In the genomic region with DNA sequence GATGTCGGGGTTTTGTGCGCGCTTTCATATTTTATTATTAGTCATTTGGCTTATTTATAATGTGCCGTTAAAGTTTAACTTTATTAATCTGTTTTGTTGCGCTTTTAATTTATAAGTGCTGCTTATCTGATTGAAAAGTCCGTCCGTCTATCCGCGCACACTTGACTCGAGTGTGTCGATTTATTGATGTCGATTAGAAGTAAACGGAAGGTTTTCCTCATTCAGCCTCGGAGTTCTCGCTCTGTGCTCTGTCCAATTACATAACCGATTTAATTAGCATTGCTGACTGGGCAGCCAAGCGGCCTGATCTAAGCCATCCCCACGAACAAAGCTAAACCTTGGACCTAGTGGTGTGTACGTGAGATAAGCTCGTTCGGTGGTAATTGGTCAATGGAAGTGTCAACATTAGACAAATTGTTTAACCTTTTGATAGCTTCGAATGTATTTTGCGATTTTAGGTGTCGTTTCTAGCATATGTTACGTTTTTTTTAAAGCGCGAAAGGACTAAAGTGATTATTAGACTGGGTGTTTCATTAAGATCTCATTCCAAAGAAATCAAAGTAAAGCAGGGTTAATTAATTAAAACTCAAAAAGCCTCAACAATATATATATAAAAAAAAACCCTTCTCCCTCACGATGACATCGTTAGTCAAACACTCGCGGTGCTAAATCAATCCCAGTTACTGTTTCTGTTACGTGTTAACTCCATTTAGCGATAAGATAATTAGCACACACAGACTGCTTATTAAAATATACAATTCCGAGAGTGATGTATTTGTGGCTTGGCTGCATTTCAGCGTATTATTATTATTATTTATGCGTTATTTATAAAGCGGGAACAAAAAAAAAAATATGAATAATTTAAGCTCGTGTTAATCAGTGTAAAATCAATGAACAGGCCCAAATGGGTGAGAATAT, we compare ENCODE assay signal across 1 fruit fly cellular context.
A peak's percentile ranks its signal among the peaks of the same experiment; 100 is the strongest.
TF ChIP-seq lines count a peak whose summit lies in the region.

No protein-coding gene starts in this region.

TF ChIP-seq in whole organism, embryonic, 481 proteins besides CTCF, POLR2A, EP300 and RAD21 (continued from another document and continues in another):
- TF ChIP-seq br (optimal IDR thresholded peaks at IDR 0.05; lab: Kevin White, UChicago), result no peak
- no peak for TF ChIP-seq CG30431 (GFP tag; optimal IDR thresholded peaks at IDR 0.05; lab: Kevin White, UChicago)
- no peak for TF ChIP-seq CG12155 (GFP tag; optimal IDR thresholded peaks at IDR 0.05; lab: Kevin White, UChicago)
- no peak for TF ChIP-seq CG6689 (GFP tag; IDR thresholded peaks at IDR 0.05; lab: Robert Waterston, UW)
- TF ChIP-seq CG32767 (GFP tag; IDR thresholded peaks at IDR 0.05; lab: Robert Waterston, UW), result no peak
- TF ChIP-seq NfI (GFP tag; optimal IDR thresholded peaks at IDR 0.05; lab: Kevin White, UChicago), result no peak
- TF ChIP-seq CG9817 (tag; optimal IDR thresholded peaks at IDR 0.05; lab: Kevin White, UChicago), result peak; percentile 14
- TF ChIP-seq CG18011 (GFP tag; optimal IDR thresholded peaks at IDR 0.05; lab: Kevin White, UChicago), result no peak
- TF ChIP-seq CG2120 (GFP tag; optimal IDR thresholded peaks at IDR 0.05; lab: Kevin White, UChicago), result peak; percentile 31
- TF ChIP-seq ap (GFP tag; IDR thresholded peaks at IDR 0.05; lab: Robert Waterston, UW), result no peak
- peak; percentile 77 for TF ChIP-seq Med (GFP tag; lab: Kevin White, UChicago)
- TF ChIP-seq Bgb (GFP tag; IDR thresholded peaks at IDR 0.05; lab: Robert Waterston, UW; ENCODE audit: partially characterized antibody), result no peak
- TF ChIP-seq stwl (tag; optimal IDR thresholded peaks at IDR 0.05; lab: Kevin White, UChicago), result no peak
- TF ChIP-seq CG7786 (GFP tag; optimal IDR thresholded peaks at IDR 0.05; lab: Kevin White, UChicago), result no peak
- TF ChIP-seq CG14014 (GFP tag; IDR thresholded peaks at IDR 0.05; lab: Robert Waterston, UW), result no peak
- TF ChIP-seq B-H2 (GFP tag; optimal IDR thresholded peaks at IDR 0.05; lab: Kevin White, UChicago), result no peak
- TF ChIP-seq sug (tag; optimal IDR thresholded peaks at IDR 0.05; lab: Kevin White, UChicago), result peak; percentile 86
- TF ChIP-seq gem (tag; optimal IDR thresholded peaks at IDR 0.05; lab: Kevin White, UChicago), result peak; percentile 4
- no peak for TF ChIP-seq btn (GFP tag; optimal IDR thresholded peaks at IDR 0.05; lab: Kevin White, UChicago)
- peak; percentile 55 for TF ChIP-seq grn (GFP tag; optimal IDR thresholded peaks at IDR 0.05; lab: Kevin White, UChicago)
- TF ChIP-seq Adf1 (GFP tag; IDR thresholded peaks at IDR 0.05; lab: Robert Waterston, UW), result no peak
- no peak for TF ChIP-seq CG6791 (GFP tag; IDR thresholded peaks at IDR 0.05; lab: Robert Waterston, UW; ENCODE audit: partially characterized antibody)
- no peak for TF ChIP-seq org-1 (GFP tag; optimal IDR thresholded peaks at IDR 0.05; lab: Kevin White, UChicago)
- no peak for TF ChIP-seq Mes4 (GFP tag; optimal IDR thresholded peaks at IDR 0.05; lab: Kevin White, UChicago)
- TF ChIP-seq chm (GFP tag; IDR thresholded peaks at IDR 0.05; lab: Robert Waterston, UW), result no peak
- TF ChIP-seq sqz (GFP tag; optimal IDR thresholded peaks at IDR 0.05; lab: Kevin White, UChicago), result peak; percentile 40
- no peak for TF ChIP-seq CG32532 (GFP tag; IDR thresholded peaks at IDR 0.05; lab: Robert Waterston, UW)
- no peak for TF ChIP-seq CG43689 (GFP tag; IDR thresholded peaks at IDR 0.05; lab: Robert Waterston, UW)
- TF ChIP-seq CG13624 (GFP tag; optimal IDR thresholded peaks at IDR 0.05; lab: Kevin White, UChicago), result no peak
- TF ChIP-seq fu2 (GFP tag; optimal IDR thresholded peaks at IDR 0.05; lab: Kevin White, UChicago), result no peak
- TF ChIP-seq NC2α (GFP tag; optimal IDR thresholded peaks at IDR 0.05; lab: Kevin White, UChicago), result no peak
- TF ChIP-seq dimm (GFP tag; IDR thresholded peaks at IDR 0.05; lab: Robert Waterston, UW), result no peak
- no peak for TF ChIP-seq zen (tag; optimal IDR thresholded peaks at IDR 0.05; lab: Kevin White, UChicago)
- no peak for TF ChIP-seq D19A (tag; optimal IDR thresholded peaks at IDR 0.05; lab: Kevin White, UChicago)
- TF ChIP-seq CG13287 (GFP tag; IDR thresholded peaks at IDR 0.05; lab: Robert Waterston, UW; ENCODE audit: partially characterized antibody), result no peak
- TF ChIP-seq nerfin-1 (tag; optimal IDR thresholded peaks at IDR 0.05; lab: Kevin White, UChicago), result no peak
- TF ChIP-seq sisA (GFP tag; IDR thresholded peaks at IDR 0.05; lab: Robert Waterston, UW), result no peak
- TF ChIP-seq exex (tag; optimal IDR thresholded peaks at IDR 0.05; lab: Kevin White, UChicago), result peak; percentile 84
- no peak for TF ChIP-seq CG7745 (tag; optimal IDR thresholded peaks at IDR 0.05; lab: Kevin White, UChicago)
- TF ChIP-seq CG12219 (GFP tag; optimal IDR thresholded peaks at IDR 0.05; lab: Kevin White, UChicago), result no peak
- TF ChIP-seq aop (GFP tag; IDR thresholded peaks at IDR 0.05; lab: Robert Waterston, UW), result no peak
- no peak for TF ChIP-seq nerfin-2 (GFP tag; IDR thresholded peaks at IDR 0.05; lab: Robert Waterston, UW; ENCODE audit: partially characterized antibody)
- TF ChIP-seq CG18476 (GFP tag; optimal IDR thresholded peaks at IDR 0.05; lab: Kevin White, UChicago), result peak; percentile 8
- no peak for TF ChIP-seq bowl (GFP tag; IDR thresholded peaks at IDR 0.05; lab: Robert Waterston, UW)
- peak; percentile 11 for TF ChIP-seq Vsx1 (GFP tag; optimal IDR thresholded peaks at IDR 0.05; lab: Kevin White, UChicago)
- TF ChIP-seq bab2 (GFP tag; optimal IDR thresholded peaks at IDR 0.05; lab: Kevin White, UChicago), result no peak
- TF ChIP-seq CG15011 (GFP tag; optimal IDR thresholded peaks at IDR 0.05; lab: Kevin White, UChicago), result no peak
- TF ChIP-seq Ptx1 (GFP tag; IDR thresholded peaks at IDR 0.05; lab: Robert Waterston, UW), result no peak
- no peak for TF ChIP-seq unpg (GFP tag; optimal IDR thresholded peaks at IDR 0.05; lab: Kevin White, UChicago)
- no peak for TF ChIP-seq CG1832 (GFP tag; optimal IDR thresholded peaks at IDR 0.05; lab: Kevin White, UChicago)
- peak; percentile 13 for TF ChIP-seq lab (GFP tag; optimal IDR thresholded peaks at IDR 0.05; lab: Kevin White, UChicago)
- no peak for TF ChIP-seq MBD-R2 (GFP tag; IDR thresholded peaks at IDR 0.05; lab: Robert Waterston, UW)
- no peak for TF ChIP-seq CG6813 (GFP tag; optimal IDR thresholded peaks at IDR 0.05; lab: Kevin White, UChicago)
- TF ChIP-seq E2f1 (GFP tag; IDR thresholded peaks at IDR 0.05; lab: Robert Waterston, UW), result no peak
- TF ChIP-seq fd3F (GFP tag; optimal IDR thresholded peaks at IDR 0.05; lab: Kevin White, UChicago), result no peak
- TF ChIP-seq CG3281 (GFP tag; optimal IDR thresholded peaks at IDR 0.05; lab: Kevin White, UChicago), result peak; percentile 14
- 0 out of 2 replicates have a peak, but pooled peaks have one; percentile 13 for TF ChIP-seq wdn (GFP tag; IDR thresholded peaks at IDR 0.05; lab: Robert Waterston, UW)
- TF ChIP-seq oc (tag; optimal IDR thresholded peaks at IDR 0.05; lab: Kevin White, UChicago), result no peak
- TF ChIP-seq Lhr (GFP tag; optimal IDR thresholded peaks at IDR 0.05; lab: Kevin White, UChicago), result no peak
- no peak for TF ChIP-seq CG11504 (tag; optimal IDR thresholded peaks at IDR 0.05; lab: Kevin White, UChicago)
- TF ChIP-seq schlank (tag; optimal IDR thresholded peaks at IDR 0.05; lab: Kevin White, UChicago), result no peak
- TF ChIP-seq CG4730 (GFP tag; IDR thresholded peaks at IDR 0.05; lab: Robert Waterston, UW), result no peak
- TF ChIP-seq Camta (GFP tag; optimal IDR thresholded peaks at IDR 0.05; lab: Kevin White, UChicago), result no peak
- no peak for TF ChIP-seq HmgZ (tag; optimal IDR thresholded peaks at IDR 0.05; lab: Kevin White, UChicago)
- 0 out of 3 replicates have a peak, but pooled peaks have one; percentile 11 for TF ChIP-seq row (GFP tag; IDR thresholded peaks at IDR 0.05; lab: Robert Waterston, UW)
- no peak for TF ChIP-seq CG6683 (GFP tag; optimal IDR thresholded peaks at IDR 0.05; lab: Kevin White, UChicago)
- TF ChIP-seq Hey (tag; optimal IDR thresholded peaks at IDR 0.05; lab: Kevin White, UChicago), result peak; percentile 42
- TF ChIP-seq pros (GFP tag; optimal IDR thresholded peaks at IDR 0.05; lab: Kevin White, UChicago), result no peak
- no peak for TF ChIP-seq Dbx (GFP tag; IDR thresholded peaks at IDR 0.05; lab: Robert Waterston, UW)
- peak; percentile 71 for TF ChIP-seq mirr (GFP tag; optimal IDR thresholded peaks at IDR 0.05; lab: Kevin White, UChicago)
- peak; percentile 7 for TF ChIP-seq Nf-YC (tag; optimal IDR thresholded peaks at IDR 0.05; lab: Kevin White, UChicago)
- TF ChIP-seq Dp (GFP tag; optimal IDR thresholded peaks at IDR 0.05; lab: Kevin White, UChicago), result no peak
- no peak for TF ChIP-seq Trl (optimal IDR thresholded peaks at IDR 0.05; lab: Kevin White, UChicago)
- TF ChIP-seq Trl (GFP tag; optimal IDR thresholded peaks at IDR 0.05; lab: Kevin White, UChicago), result no peak
- TF ChIP-seq CG5180 (GFP tag; optimal IDR thresholded peaks at IDR 0.05; lab: Kevin White, UChicago), result no peak
- no peak for TF ChIP-seq CG17612 (GFP tag; IDR thresholded peaks at IDR 0.05; lab: Robert Waterston, UW)
- TF ChIP-seq gcm2 (GFP tag; optimal IDR thresholded peaks at IDR 0.05; lab: Kevin White, UChicago), result no peak
- no peak for TF ChIP-seq lov (optimal IDR thresholded peaks at IDR 0.05; lab: Kevin White, UChicago)
- TF ChIP-seq lov (GFP tag; IDR thresholded peaks at IDR 0.05; lab: Robert Waterston, UW), result no peak
- no peak for TF ChIP-seq odd (GFP tag; optimal IDR thresholded peaks at IDR 0.05; lab: Kevin White, UChicago)
- TF ChIP-seq CG18599 (GFP tag; optimal IDR thresholded peaks at IDR 0.05; lab: Kevin White, UChicago), result peak; percentile 23
- TF ChIP-seq CG3163 (GFP tag; optimal IDR thresholded peaks at IDR 0.05; lab: Kevin White, UChicago), result no peak
- TF ChIP-seq Gug (GFP tag; IDR thresholded peaks at IDR 0.05; lab: Robert Waterston, UW), result no peak
- TF ChIP-seq CG15696 (tag; optimal IDR thresholded peaks at IDR 0.05; lab: Kevin White, UChicago), result no peak
- TF ChIP-seq croc (GFP tag; conservative IDR thresholded peaks at IDR 0.05; lab: Robert Waterston, UW), result no peak
- no peak for TF ChIP-seq fru (optimal IDR thresholded peaks at IDR 0.05; lab: Kevin White, UChicago)
- TF ChIP-seq CG31441 (GFP tag; IDR thresholded peaks at IDR 0.05; lab: Robert Waterston, UW), result no peak
- peak; percentile 36 for TF ChIP-seq CG7839 (tag; optimal IDR thresholded peaks at IDR 0.05; lab: Kevin White, UChicago)
- TF ChIP-seq lilli (GFP tag; optimal IDR thresholded peaks at IDR 0.05; lab: Kevin White, UChicago), result no peak
- TF ChIP-seq Meics (GFP tag; optimal IDR thresholded peaks at IDR 0.05; lab: Kevin White, UChicago), result no peak
- TF ChIP-seq CG17568 (GFP tag; optimal IDR thresholded peaks at IDR 0.05; lab: Kevin White, UChicago), result no peak
- TF ChIP-seq CG6175 (GFP tag; IDR thresholded peaks at IDR 0.05; lab: Robert Waterston, UW), result no peak
- no peak for TF ChIP-seq ranshi (GFP tag; IDR thresholded peaks at IDR 0.05; lab: Robert Waterston, UW)
- TF ChIP-seq CG8089 (GFP tag; optimal IDR thresholded peaks at IDR 0.05; lab: Kevin White, UChicago), result no peak
- peak; percentile 3; the same call in 1 of the 2 replicates for TF ChIP-seq E2f2 (GFP tag; IDR thresholded peaks at IDR 0.05; lab: Robert Waterston, UW)
- TF ChIP-seq ab (GFP tag; optimal IDR thresholded peaks at IDR 0.05; lab: Kevin White, UChicago), result no peak
- no peak for TF ChIP-seq ftz-f1 (GFP tag; optimal IDR thresholded peaks at IDR 0.05; lab: Kevin White, UChicago)
- TF ChIP-seq tna (GFP tag; IDR thresholded peaks at IDR 0.05; lab: Robert Waterston, UW; ENCODE audit: partially characterized antibody), result no peak
- no peak for TF ChIP-seq CG9797 (GFP tag; optimal IDR thresholded peaks at IDR 0.05; lab: Kevin White, UChicago)
- no peak for TF ChIP-seq CG4404 (GFP tag; IDR thresholded peaks at IDR 0.05; lab: Robert Waterston, UW)
- TF ChIP-seq CG8478 (optimal IDR thresholded peaks at IDR 0.05; lab: Kevin White, UChicago), result no peak
- TF ChIP-seq pzg (GFP tag; optimal IDR thresholded peaks at IDR 0.05; lab: Kevin White, UChicago), result no peak
- TF ChIP-seq tx (GFP tag; optimal IDR thresholded peaks at IDR 0.05; lab: Kevin White, UChicago), result no peak
- no peak for TF ChIP-seq dmrt99B (tag; optimal IDR thresholded peaks at IDR 0.05; lab: Kevin White, UChicago)
- peak in 1 of 2 experiments; percentile 97 for TF ChIP-seq Pdp1 (GFP tag; optimal IDR thresholded peaks at IDR 0.05; lab: Kevin White, UChicago)
- no peak for TF ChIP-seq CG8290 (GFP tag; optimal IDR thresholded peaks at IDR 0.05; lab: Kevin White, UChicago)
- peak in 1 of 2 experiments; percentile 2 for TF ChIP-seq CG8290 (tag; optimal IDR thresholded peaks at IDR 0.05; lab: Kevin White, UChicago)
- TF ChIP-seq hb (GFP tag; IDR thresholded peaks at IDR 0.05; lab: Robert Waterston, UW; ENCODE audit: partially characterized antibody), result no peak
- TF ChIP-seq Oli (tag; optimal IDR thresholded peaks at IDR 0.05; lab: Kevin White, UChicago), result no peak
- no peak for TF ChIP-seq onecut (GFP tag; IDR thresholded peaks at IDR 0.05; lab: Robert Waterston, UW)
- TF ChIP-seq CG6254 (GFP tag; optimal IDR thresholded peaks at IDR 0.05; lab: Kevin White, UChicago), result no peak
- TF ChIP-seq crol (GFP tag; IDR thresholded peaks at IDR 0.05; lab: Robert Waterston, UW), result no peak
- no peak for TF ChIP-seq CG12942 (GFP tag; optimal IDR thresholded peaks at IDR 0.05; lab: Kevin White, UChicago)
- no peak for TF ChIP-seq CG2199 (GFP tag; IDR thresholded peaks at IDR 0.05; lab: Robert Waterston, UW)
- TF ChIP-seq CG2678 (tag; optimal IDR thresholded peaks at IDR 0.05; lab: Kevin White, UChicago), result peak; percentile 42
- no peak for TF ChIP-seq caup (GFP tag; optimal IDR thresholded peaks at IDR 0.05; lab: Kevin White, UChicago; ENCODE audit: severe bottlenecking)
- TF ChIP-seq CG17912 (GFP tag; optimal IDR thresholded peaks at IDR 0.05; lab: Kevin White, UChicago), result no peak
- TF ChIP-seq bsh (GFP tag; optimal IDR thresholded peaks at IDR 0.05; lab: Kevin White, UChicago), result no peak
- TF ChIP-seq Dfd (GFP tag; optimal IDR thresholded peaks at IDR 0.05; lab: Kevin White, UChicago), result no peak
- no peak for TF ChIP-seq CG9609 (GFP tag; optimal IDR thresholded peaks at IDR 0.05; lab: Kevin White, UChicago)
- TF ChIP-seq CG18262 (tag; optimal IDR thresholded peaks at IDR 0.05; lab: Kevin White, UChicago), result no peak
- TF ChIP-seq CG2875 (GFP tag; optimal IDR thresholded peaks at IDR 0.05; lab: Kevin White, UChicago), result no peak
- TF ChIP-seq Opbp (GFP tag; IDR thresholded peaks at IDR 0.05; lab: Robert Waterston, UW; ENCODE audit: partially characterized antibody), result no peak
- TF ChIP-seq CG8281 (tag; optimal IDR thresholded peaks at IDR 0.05; lab: Kevin White, UChicago), result no peak
- 0 out of 3 replicates have a peak, but pooled peaks have one; percentile 13 for TF ChIP-seq CG7357 (GFP tag; IDR thresholded peaks at IDR 0.05; lab: Robert Waterston, UW)
- no peak for TF ChIP-seq H15 (GFP tag; IDR thresholded peaks at IDR 0.05; lab: Robert Waterston, UW)
- peak; percentile 66 for TF ChIP-seq sens (GFP tag; lab: Kevin White, UChicago)
